Fruit fly (Drosophila melanogaster): ENCODE data around the gene Cp19.

The Cp19 gene

DNA sequence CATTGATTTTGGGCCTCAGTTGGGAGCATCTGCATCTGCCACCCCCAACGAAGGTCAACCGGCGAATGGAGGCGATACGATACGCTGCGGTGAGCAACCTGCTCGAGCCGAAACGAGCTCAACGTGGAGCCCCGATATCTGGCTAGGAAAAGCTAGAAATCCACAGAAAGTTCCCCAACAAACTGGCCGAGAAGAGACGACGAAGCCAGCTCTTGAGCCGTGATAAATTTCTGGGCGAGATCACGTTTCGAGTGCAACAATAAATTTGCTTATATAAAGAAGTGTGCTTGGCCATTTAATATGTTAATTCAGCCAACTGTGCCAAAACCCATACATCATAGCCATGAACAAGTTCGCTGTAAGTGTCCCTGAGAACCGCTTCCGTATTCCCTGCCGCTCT is at the start of gene Cp19:
Gene Cp19 (plus strand): TSS at position 301 of the 400 bp plus-strand sequence.
- no peak for TF ChIP-seq CTCF (optimal IDR thresholded peaks at IDR 0.05)
- no peak for TF ChIP-seq CG8478 (optimal IDR thresholded peaks at IDR 0.05)

DNA sequence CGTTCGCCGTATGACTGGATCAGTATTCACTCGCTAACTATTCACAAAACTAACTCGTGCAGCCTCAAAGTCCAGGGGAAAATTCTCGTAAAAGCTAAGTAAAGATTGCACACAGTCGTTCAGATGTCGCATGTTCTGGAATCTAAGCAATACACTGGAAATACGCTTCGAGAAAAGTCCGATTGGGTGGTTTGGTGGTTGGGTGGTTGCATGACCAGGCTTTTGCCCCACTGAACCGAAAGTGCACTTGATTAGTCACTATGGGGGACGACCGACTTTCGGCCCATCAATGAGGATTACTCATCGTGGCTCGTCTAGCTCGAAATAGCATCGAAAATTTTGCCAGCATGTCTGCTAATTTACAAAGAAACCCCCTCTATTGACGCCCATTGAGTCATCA is 49.3 kb upstream of the Cp19 start:
- TF ChIP-seq CG8478 (optimal IDR thresholded peaks at IDR 0.05) (no peak), CTCF (optimal IDR thresholded peaks at IDR 0.05) (no peak)

DNA sequence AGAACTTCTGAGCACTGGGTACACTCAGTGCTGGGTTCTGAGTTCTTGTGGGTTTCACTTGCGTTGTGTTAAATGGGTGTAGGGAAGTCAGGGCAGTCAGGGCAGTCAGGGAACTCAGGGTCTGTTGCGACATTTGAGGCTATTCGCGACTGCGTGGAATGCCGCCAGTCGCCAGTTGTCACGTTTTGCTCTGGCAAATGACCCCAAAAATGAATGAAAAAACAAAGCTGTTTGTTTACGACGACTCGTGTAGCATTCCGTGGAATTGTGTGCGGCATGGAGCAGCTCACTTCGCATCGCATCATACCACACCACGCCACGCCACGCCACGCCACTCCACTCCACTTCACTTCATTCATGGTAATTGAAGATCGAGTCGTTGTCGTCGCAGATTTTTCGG is 48.4 kb upstream of the Cp19 start:
- TF ChIP-seq CG8478 (optimal IDR thresholded peaks at IDR 0.05) (no peak), CTCF (optimal IDR thresholded peaks at IDR 0.05) (no peak)

DNA sequence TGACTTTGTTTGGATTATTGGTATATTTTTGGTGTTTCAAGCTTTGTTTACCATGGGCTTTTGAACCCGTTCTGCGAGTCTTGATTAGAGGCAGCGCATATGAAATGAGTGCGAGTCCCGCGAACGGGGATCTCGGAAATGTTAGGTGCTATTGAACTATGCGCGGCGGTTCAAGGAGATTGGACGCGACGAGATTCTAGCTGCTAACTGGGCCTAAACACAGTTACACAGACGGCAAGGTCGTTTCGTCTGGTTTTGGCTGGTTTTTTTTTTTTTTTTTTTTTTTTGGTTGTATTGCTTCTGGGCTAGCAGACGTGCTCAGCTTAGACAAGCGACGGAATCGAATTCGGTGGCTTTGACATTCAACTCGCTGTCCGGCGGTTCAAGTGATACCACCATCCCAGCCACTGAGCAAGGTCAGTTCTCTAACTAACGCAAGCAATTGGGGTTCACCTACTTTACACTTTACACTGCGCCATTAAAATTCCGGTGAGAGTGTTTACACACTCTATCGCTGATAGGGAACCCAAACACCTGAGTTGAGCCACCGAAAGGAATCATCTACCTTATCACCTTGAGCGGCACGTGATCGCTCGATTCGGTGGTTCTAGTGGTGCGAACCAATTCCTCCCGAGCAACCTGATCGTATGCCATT is 47.6 kb upstream of the Cp19 start:
- TF ChIP-seq CTCF (optimal IDR thresholded peaks at IDR 0.05) (no peak), CG8478 (optimal IDR thresholded peaks at IDR 0.05) (no peak)

DNA sequence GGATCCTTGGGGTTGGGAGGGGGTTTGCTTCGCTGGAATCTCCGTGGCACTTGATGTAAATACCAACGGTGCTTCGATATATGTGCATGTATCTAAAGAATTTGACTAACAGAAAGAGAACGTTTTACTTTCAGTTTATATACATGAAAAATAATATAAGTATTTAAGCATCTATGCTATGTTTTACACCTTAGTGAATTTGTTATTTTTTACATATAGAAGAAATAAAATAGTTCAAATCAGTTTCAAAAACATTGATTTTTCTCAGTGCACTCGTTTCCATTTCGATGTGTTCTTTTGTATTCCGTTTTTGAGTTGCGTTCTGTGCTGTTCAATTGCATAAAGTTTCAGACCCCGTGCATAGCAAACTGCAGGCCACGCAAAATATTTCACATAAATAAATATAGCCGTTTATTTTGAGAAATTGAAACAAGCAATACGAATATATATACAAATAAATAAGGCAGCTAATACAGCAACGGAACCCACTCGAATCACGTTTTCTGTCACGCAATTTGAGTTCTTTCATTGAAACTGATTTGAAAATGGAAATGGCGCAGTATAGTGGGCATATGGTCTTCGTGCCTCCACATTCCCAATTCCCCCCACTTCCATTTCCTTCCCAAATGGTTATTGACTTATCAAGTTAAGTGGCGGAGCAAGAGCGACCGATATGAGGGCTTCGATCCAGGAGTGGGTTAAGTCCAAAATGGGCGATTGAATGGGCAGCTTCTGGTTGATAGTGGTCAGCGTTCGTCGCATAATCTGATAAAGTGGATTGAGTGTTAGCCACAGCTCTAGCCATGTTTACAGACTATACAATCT is 46.9 kb upstream of the Cp19 start:
- TF ChIP-seq CTCF (optimal IDR thresholded peaks at IDR 0.05), result no peak
- TF ChIP-seq CG8478 (optimal IDR thresholded peaks at IDR 0.05), result no peak

DNA sequence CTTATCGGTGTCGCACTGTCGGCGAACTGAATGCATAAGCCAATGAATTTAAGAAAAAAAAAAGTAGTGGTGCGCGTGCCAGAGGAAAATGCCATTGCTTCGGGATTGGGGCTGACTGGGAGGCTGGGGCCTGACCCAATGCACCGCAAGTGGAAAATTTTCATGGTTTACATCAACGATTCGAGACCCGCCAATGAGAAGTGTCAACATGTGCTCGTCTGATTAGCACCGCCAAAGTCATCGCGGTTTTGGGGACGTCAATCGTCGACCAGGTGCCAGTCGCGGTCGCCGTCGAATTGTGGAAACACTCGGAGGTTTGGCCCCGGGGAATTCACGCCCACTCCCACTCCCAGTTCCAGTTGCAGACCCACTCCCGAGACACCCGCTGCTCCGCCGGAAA is 45.9 kb upstream of the Cp19 start:
- TF ChIP-seq CTCF (optimal IDR thresholded peaks at IDR 0.05) (no peak), CG8478 (optimal IDR thresholded peaks at IDR 0.05) (no peak)

DNA sequence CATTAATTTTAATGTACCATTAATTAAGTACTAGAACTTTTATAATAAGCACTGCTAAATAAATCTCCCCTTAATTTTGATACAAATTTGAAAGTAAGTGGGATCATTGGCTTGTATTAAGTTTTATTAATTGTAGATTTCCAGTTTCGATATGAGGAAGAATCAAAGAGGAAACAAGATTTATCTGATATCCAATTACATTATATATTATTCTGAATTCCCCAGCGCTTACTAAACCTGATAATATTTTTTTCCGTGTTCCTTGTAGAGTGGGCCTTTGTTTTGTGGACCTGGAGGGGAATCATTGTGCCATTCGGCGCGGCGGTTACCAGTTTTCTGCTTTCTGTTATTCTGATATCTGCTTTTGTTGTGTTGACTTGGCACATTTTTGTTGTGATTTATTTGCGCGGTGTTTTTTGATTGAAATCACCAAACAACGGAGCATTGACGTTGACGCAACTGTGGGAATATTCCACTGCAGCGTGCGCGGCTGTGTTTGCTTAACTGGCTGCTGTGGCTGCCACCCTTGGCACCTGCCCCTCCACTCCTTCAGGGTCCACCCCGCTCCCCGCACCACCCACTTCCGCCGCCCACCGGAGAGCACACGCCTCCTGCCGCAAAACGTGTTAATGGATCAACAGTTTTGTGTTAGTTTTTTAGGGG is 45.1 kb upstream of the Cp19 start:
- TF ChIP-seq CG8478 (optimal IDR thresholded peaks at IDR 0.05) (no peak), CTCF (optimal IDR thresholded peaks at IDR 0.05) (no peak)

DNA sequence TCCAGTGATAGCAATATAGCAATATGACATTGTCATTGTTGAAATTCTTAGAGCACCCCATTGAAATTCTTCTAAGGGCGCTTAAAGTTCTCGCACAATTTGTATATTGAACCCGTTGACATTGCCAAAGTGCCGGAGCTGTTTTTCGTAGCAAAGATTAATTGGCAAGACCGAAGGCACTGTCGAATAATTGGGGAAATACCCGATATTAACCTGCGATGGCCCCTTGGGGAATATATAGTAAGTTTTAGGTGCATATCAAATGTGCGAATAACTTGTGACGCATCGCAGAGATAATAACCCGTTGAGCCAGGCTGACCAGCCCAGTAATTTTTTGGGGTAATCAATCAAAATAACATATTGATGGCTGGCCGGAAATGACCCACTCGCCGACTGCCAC is 43.0 kb upstream of the Cp19 start:
- TF ChIP-seq CTCF (optimal IDR thresholded peaks at IDR 0.05), result no peak
- TF ChIP-seq CG8478 (optimal IDR thresholded peaks at IDR 0.05), result no peak

DNA sequence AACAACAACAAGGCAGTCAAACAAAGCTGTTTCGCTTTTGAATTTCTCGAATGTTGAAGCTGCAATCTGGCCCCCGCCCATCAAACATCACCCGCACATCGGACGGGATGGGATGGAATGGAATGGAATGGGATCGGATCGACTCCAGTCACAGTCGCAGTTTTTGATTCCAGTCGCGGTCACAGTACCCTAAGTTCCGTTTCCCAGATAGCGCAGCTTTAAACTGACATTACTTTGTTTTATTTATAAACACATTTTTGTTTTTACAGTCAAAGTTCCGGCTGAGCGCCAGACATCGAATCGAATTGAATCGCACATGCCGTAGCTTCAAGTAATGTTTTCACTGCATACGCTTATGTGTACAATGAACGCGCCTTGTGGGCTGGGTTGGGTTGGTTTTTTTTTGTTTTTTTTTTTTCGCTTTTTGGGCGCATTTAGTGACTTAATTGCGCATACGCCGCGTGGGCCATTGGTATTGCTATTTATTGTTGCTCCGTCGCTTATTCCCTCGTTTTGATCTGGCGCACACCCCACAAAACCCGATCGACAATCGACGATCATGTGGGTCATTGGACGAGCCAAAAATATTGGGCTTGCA is 40.9 kb upstream of the Cp19 start:
- TF ChIP-seq CTCF (optimal IDR thresholded peaks at IDR 0.05) (no peak), CG8478 (optimal IDR thresholded peaks at IDR 0.05) (no peak)

DNA sequence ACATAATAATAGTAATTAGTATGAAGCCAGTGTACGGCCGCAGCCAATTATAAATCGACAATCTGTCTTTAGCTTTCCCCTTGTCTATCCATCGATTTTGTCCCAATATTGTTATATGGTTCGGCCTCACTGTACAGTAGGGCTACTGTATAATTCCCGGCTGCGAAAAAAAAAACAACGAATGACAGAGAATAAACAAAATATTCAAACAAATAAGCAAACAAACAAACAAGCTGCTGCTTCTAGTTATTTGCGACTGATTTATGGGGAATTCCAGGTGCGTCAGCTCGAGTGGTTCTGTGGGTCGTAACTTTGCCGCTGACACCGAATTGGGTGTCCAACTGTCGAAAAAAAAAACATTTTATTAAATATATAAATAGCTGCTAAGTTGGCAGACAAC is 40.0 kb upstream of the Cp19 start:
- TF ChIP-seq CTCF (optimal IDR thresholded peaks at IDR 0.05) (no peak), CG8478 (optimal IDR thresholded peaks at IDR 0.05) (no peak)

DNA sequence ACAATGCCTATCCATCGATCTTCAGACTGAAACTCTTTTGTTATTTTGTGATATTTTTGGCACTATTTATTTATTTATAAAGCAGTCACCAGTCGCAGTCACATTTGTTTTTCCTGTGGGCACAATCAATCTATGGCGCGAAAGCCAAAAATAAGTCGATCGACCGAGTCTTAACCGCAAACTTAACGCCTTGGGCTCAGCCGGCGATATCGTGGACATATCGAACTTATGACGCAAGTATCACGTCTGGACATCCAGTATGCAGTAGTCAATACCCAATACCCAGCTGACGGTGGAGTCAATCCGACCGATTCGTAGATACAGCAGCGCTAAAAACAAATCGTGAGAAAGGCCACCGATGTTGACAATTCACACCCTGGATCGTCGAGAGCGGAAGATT is 39.0 kb upstream of the Cp19 start:
- TF ChIP-seq CG8478 (optimal IDR thresholded peaks at IDR 0.05), result no peak
- TF ChIP-seq CTCF (optimal IDR thresholded peaks at IDR 0.05), result no peak

DNA sequence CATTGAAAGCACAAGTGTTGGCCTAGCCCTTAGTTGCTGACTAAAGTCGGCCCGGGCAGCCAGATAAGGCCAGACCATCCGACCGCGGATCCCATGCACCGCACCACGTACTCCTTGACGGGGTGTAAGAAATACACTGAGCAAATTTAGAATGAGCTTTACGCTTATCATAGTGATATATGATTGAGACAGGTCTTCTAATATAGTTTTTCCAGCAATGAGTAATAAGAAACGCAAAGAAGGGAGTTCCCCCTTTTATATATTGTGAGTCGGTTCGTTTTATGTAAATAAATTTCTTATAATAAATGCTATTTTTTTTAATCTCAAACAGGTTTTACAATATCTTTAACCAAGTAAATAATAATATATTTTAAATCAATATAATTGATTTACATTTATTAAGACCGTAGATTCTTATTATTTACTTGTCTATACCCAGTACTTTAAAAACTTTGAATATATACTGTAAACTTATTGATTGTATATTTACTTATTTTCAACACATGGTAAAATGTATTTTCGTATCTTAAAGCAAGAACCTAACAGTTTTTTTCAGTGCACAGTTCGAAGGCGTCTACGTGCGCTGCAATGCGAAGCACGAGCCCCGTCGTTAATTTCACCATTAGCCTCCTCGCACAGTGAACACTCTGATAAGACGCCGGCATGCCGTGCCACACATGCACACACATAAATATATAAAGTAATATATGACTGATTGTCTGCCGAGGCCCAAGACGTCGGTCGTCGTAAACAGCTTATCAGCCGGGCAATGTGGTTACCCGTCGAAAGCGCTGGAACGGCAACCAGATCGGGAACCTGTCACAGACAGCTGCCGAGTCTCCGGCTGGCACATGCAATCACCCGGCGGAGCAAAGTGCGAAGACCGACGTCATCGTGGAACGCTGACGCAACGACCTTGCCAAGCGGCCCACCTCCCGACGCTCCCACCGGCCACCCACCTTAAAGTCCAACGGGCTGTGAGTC is 37.5 kb upstream of the Cp19 start:
- TF ChIP-seq CG8478 (optimal IDR thresholded peaks at IDR 0.05), result no peak
- TF ChIP-seq CTCF (optimal IDR thresholded peaks at IDR 0.05), result no peak

DNA sequence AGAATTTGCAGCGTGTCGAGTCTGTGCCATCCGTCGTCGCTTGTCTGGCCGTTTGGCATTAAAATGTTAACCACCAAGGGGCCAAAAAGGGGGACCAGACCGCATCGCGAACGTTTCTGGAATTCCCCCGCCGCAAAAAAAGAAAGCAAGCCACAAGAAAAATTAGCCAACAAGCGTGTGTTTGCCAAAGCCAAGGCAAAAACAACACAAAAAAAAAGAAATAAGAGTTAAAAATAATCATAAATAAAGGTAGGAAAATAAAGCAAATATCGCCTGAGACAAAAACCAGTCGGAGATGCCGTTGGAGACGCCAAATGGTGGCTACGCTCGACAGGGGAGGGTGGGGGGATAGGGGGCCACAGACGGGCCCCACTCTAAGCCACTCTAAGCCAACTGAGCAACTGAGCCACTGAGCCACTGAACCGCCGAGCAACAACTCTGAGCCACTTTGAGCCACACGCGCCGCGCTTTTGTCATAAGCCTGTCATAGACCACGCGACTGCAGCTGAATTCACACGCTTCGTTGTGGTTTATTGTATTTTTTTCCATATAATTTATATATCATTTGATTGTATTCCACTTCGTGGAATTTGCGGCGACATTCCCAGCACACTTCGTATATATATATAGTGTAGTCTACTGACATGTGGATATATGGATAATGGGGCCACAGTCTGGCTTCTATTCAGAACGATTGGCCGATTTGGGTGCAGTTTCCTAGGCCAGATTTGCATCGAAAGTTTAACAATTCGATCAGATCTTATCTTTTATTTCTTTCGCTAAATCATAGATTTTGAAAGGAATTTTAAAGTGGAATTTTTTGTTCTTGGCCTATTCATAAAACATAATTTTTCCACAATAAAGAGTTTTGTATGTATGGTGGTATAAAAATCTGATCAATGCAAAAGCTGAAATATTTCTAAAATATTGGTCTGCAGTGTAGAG is 35.8 kb upstream of the Cp19 start:
- TF ChIP-seq CG8478 (optimal IDR thresholded peaks at IDR 0.05) (no peak), CTCF (optimal IDR thresholded peaks at IDR 0.05) (no peak)

Data from S2 (cell line).